Fruit fly (Drosophila melanogaster): Measurements from ENCODE around the gene CG42750.
A peak's percentile ranks its signal among the peaks of the same experiment; 100 is the strongest.

The CG42750 gene

dm6 chr2L:18313922-18314712 lies 38.5 kb upstream of the CG42750 start:
- TF ChIP-seq Ets98B (GFP tag; IDR thresholded peaks at IDR 0.05) = 0 out of 2 replicates have a peak, but pooled peaks have one; percentile 29
- TF ChIP-seq D1 (tag; optimal IDR thresholded peaks at IDR 0.05) = no peak
- peak; percentile 40; the same call in 1 of the 2 replicates for TF ChIP-seq CG12605 (GFP tag; IDR thresholded peaks at IDR 0.05)
- TF ChIP-seq CG8159 (tag; optimal IDR thresholded peaks at IDR 0.05) = no peak
- TF ChIP-seq CG17806 (tag; optimal IDR thresholded peaks at IDR 0.05) = no peak
- TF ChIP-seq Snoo (tag; optimal IDR thresholded peaks at IDR 0.05) = no peak
- TF ChIP-seq CG8301 (tag; optimal IDR thresholded peaks at IDR 0.05) = no peak
- peak; percentile 27 for TF ChIP-seq EcR (GFP tag; optimal IDR thresholded peaks at IDR 0.05)
- no peak for TF ChIP-seq Pif1B (GFP tag; optimal IDR thresholded peaks at IDR 0.05)
- TF ChIP-seq CG13204 (GFP tag; optimal IDR thresholded peaks at IDR 0.05) = no peak
- TF ChIP-seq CG34367 (tag; optimal IDR thresholded peaks at IDR 0.05) = no peak
- no peak for TF ChIP-seq CG15710 (tag; optimal IDR thresholded peaks at IDR 0.05)
- TF ChIP-seq CG9948 (tag; optimal IDR thresholded peaks at IDR 0.05) = no peak
- no peak for TF ChIP-seq gl (tag; optimal IDR thresholded peaks at IDR 0.05)
- no peak for TF ChIP-seq rn (GFP tag; IDR thresholded peaks at IDR 0.05)
- TF ChIP-seq CG14655 (GFP tag; optimal IDR thresholded peaks at IDR 0.05) = no peak
- no peak for TF ChIP-seq CG32121 (GFP tag; IDR thresholded peaks at IDR 0.05)
- no peak for TF ChIP-seq Pif1A (GFP tag; optimal IDR thresholded peaks at IDR 0.05)
- peak; percentile 56; the same call in 1 of the 3 replicates for TF ChIP-seq fd96Ca (GFP tag; IDR thresholded peaks at IDR 0.05)
- no peak for TF ChIP-seq CG4496 (GFP tag; IDR thresholded peaks at IDR 0.05)
- TF ChIP-seq CG10348 (GFP tag; IDR thresholded peaks at IDR 0.05) = no peak

- TF ChIP-seq CG14655 (GFP tag; optimal IDR thresholded peaks at IDR 0.05) = peak; percentile 92
- peak; percentile 27; the same call in 1 of the 2 replicates for TF ChIP-seq CG12605 (GFP tag; IDR thresholded peaks at IDR 0.05)
- peak; percentile 91 for TF ChIP-seq CG15710 (tag; optimal IDR thresholded peaks at IDR 0.05)
- TF ChIP-seq CG13204 (GFP tag; optimal IDR thresholded peaks at IDR 0.05) = peak; percentile 51
- 0 out of 2 replicates have a peak, but pooled peaks have one; percentile 60 for TF ChIP-seq CG32121 (GFP tag; IDR thresholded peaks at IDR 0.05)
- TF ChIP-seq CG34367 (tag; optimal IDR thresholded peaks at IDR 0.05) = peak; percentile 90
- peak; percentile 72 for TF ChIP-seq D1 (tag; optimal IDR thresholded peaks at IDR 0.05)
- peak; percentile 94 for TF ChIP-seq CG17806 (tag; optimal IDR thresholded peaks at IDR 0.05)
- no peak for TF ChIP-seq Ets98B (GFP tag; IDR thresholded peaks at IDR 0.05)
- TF ChIP-seq gl (tag; optimal IDR thresholded peaks at IDR 0.05) = peak; percentile 73
- TF ChIP-seq Snoo (tag; optimal IDR thresholded peaks at IDR 0.05) = peak; percentile 86
- TF ChIP-seq CG8159 (tag; optimal IDR thresholded peaks at IDR 0.05) = peak; percentile 94
- TF ChIP-seq EcR (GFP tag; optimal IDR thresholded peaks at IDR 0.05) = no peak
- no peak for TF ChIP-seq CG10348 (GFP tag; IDR thresholded peaks at IDR 0.05)
- TF ChIP-seq Pif1B (GFP tag; optimal IDR thresholded peaks at IDR 0.05) = peak; percentile 81
- TF ChIP-seq Pif1A (GFP tag; optimal IDR thresholded peaks at IDR 0.05) = peak; percentile 83
- peak; percentile 80 for TF ChIP-seq CG8301 (tag; optimal IDR thresholded peaks at IDR 0.05)
- TF ChIP-seq CG9948 (tag; optimal IDR thresholded peaks at IDR 0.05) = peak; percentile 96
- peak; percentile 30; the same call in 1 of the 2 replicates for TF ChIP-seq rn (GFP tag; IDR thresholded peaks at IDR 0.05)
- peak; percentile 35; the same call in 1 of the 3 replicates for TF ChIP-seq CG4496 (GFP tag; IDR thresholded peaks at IDR 0.05)
- peak; percentile 41; the same call in 2 of the 3 replicates for TF ChIP-seq fd96Ca (GFP tag; IDR thresholded peaks at IDR 0.05)
Measured at dm6 chr2L:18312309-18312708, 36.7 kb upstream of the CG42750 start.

dm6 chr2L:18311564-18312279 lies 36.2 kb upstream of the CG42750 start:
- peak; percentile 36 for TF ChIP-seq EcR (GFP tag; optimal IDR thresholded peaks at IDR 0.05)
- peak; percentile 9 for TF ChIP-seq gl (tag; optimal IDR thresholded peaks at IDR 0.05)
- TF ChIP-seq rn (GFP tag; IDR thresholded peaks at IDR 0.05) = no peak

- no peak for TF ChIP-seq CG10348 (GFP tag; IDR thresholded peaks at IDR 0.05)
- TF ChIP-seq CG4496 (GFP tag; IDR thresholded peaks at IDR 0.05) = peak; percentile 85
- peak; percentile 86 for TF ChIP-seq CG8159 (tag; optimal IDR thresholded peaks at IDR 0.05)
- peak; percentile 90 for TF ChIP-seq CG14655 (GFP tag; optimal IDR thresholded peaks at IDR 0.05)
- peak; percentile 74 for TF ChIP-seq Pif1B (GFP tag; optimal IDR thresholded peaks at IDR 0.05)
- peak; percentile 62 for TF ChIP-seq D1 (tag; optimal IDR thresholded peaks at IDR 0.05)
- peak; percentile 84 for TF ChIP-seq CG8301 (tag; optimal IDR thresholded peaks at IDR 0.05)
- TF ChIP-seq Pif1A (GFP tag; optimal IDR thresholded peaks at IDR 0.05) = peak; percentile 74
- TF ChIP-seq CG9948 (tag; optimal IDR thresholded peaks at IDR 0.05) = peak; percentile 88
- TF ChIP-seq CG13204 (GFP tag; optimal IDR thresholded peaks at IDR 0.05) = peak; percentile 48
- no peak for TF ChIP-seq EcR (GFP tag; optimal IDR thresholded peaks at IDR 0.05)
- peak; percentile 42; the same call in 1 of the 2 replicates for TF ChIP-seq rn (GFP tag; IDR thresholded peaks at IDR 0.05)
- peak; percentile 72 for TF ChIP-seq Snoo (tag; optimal IDR thresholded peaks at IDR 0.05)
- TF ChIP-seq CG32121 (GFP tag; IDR thresholded peaks at IDR 0.05) = peak; percentile 77
- TF ChIP-seq fd96Ca (GFP tag; IDR thresholded peaks at IDR 0.05) = peak; percentile 78
- peak; percentile 59 for TF ChIP-seq gl (tag; optimal IDR thresholded peaks at IDR 0.05)
- peak; percentile 83 for TF ChIP-seq CG15710 (tag; optimal IDR thresholded peaks at IDR 0.05)
- peak; percentile 85 for TF ChIP-seq CG17806 (tag; optimal IDR thresholded peaks at IDR 0.05)
- peak; percentile 77 for TF ChIP-seq Ets98B (GFP tag; IDR thresholded peaks at IDR 0.05)
- TF ChIP-seq CG12605 (GFP tag; IDR thresholded peaks at IDR 0.05) = peak; percentile 76; the same call in 1 of the 2 replicates
- peak; percentile 75 for TF ChIP-seq CG34367 (tag; optimal IDR thresholded peaks at IDR 0.05)
Measured at dm6 chr2L:18310489-18310888, 34.9 kb upstream of the CG42750 start.

- TF ChIP-seq CG4496 (GFP tag; IDR thresholded peaks at IDR 0.05) (no peak), CG8159 (tag; optimal IDR thresholded peaks at IDR 0.05) (no peak), Ets98B (GFP tag; IDR thresholded peaks at IDR 0.05) (no peak), CG32121 (GFP tag; IDR thresholded peaks at IDR 0.05) (no peak), Snoo (tag; optimal IDR thresholded peaks at IDR 0.05) (no peak)
Measured at dm6 chr2L:18309346-18309745, 33.8 kb upstream of the CG42750 start, which contains the start of gene CG43354. CG43354 (minus strand) TSS chr2L:18309446.
